Worm (Caenorhabditis elegans) whole organism, L1 larva: ENCODE results near the gene pud-4.
"Not testable (repeated sequence)": the region's sequence is repeated elsewhere in the genome, so short reads cannot be mapped to it uniquely, and the experiment has no call there.

Experiments used
- C04F5.9 ChIP-seq: sonication (generic microtip); optimal IDR thresholded peaks from 2 replicates; lab custom pipeline; 2016; ENCODE audit warnings: missing genetic modification characterization, missing compliant biosample characterization
- aha-1 ChIP-seq: fragments of 150-350 bp; optimal IDR thresholded peaks from 2 replicates; lab custom pipeline; 2014; ENCODE audit warnings: missing biosample characterization, missing genetic modification characterization
- alr-1 ChIP-seq: fragments of 200-800 bp; sonication (Bioruptor generic); optimal IDR thresholded peaks from 2 replicates; lab custom pipeline; 2018; ENCODE audit warnings: borderline replicate concordance, mild to moderate bottlenecking, missing genetic modification characterization, missing compliant biosample characterization
- ama-1 ChIP-seq: fragments of 150-350 bp; optimal IDR thresholded peaks from 2 replicates; lab custom pipeline; 2014
- ceh-63 ChIP-seq: fragments of 200-800 bp; sonication (Bioruptor generic); optimal IDR thresholded peaks from 2 replicates; lab custom pipeline; 2018; ENCODE audit warnings: mild to moderate bottlenecking, missing genetic modification characterization, missing compliant biosample characterization
- ceh-82 ChIP-seq, 3 experiments: fragments of 150-350 bp in 1 of 3; sonication (generic microtip) in 2 of 3; optimal IDR thresholded peaks; 2 replicates each; lab custom pipeline; 2014 to 2017; ENCODE audit warnings: missing biosample characterization in 3 of 3, missing genetic modification characterization in 3 of 3
- ceh-90 ChIP-seq: sonication (generic microtip); optimal IDR thresholded peaks from 2 replicates; lab custom pipeline; 2016; ENCODE audit warnings: missing genetic modification characterization, missing compliant biosample characterization
- efl-1 ChIP-seq, 4 experiments: fragments of 150-350 bp; optimal IDR thresholded peaks in 3 of 4; peaks in 1 of 4; 1 replicate in 1 of 4; 2 replicates in 3 of 4; lab custom pipeline; 2014; ENCODE audit warnings: missing biosample characterization in 2 of 4, missing genetic modification characterization in 2 of 4, missing genetic modification reagents in 2 of 4
- efl-3 ChIP-seq: fragments of 200-800 bp; sonication (Bioruptor generic); optimal IDR thresholded peaks from 2 replicates; lab custom pipeline; 2018; ENCODE audit warnings: mild to moderate bottlenecking, missing genetic modification characterization, missing compliant biosample characterization
- egl-13 ChIP-seq: sonication (generic microtip); optimal IDR thresholded peaks from 2 replicates; lab custom pipeline; 2016; ENCODE audit warnings: missing genotype, missing genetic modification reagents, missing genetic modification characterization, missing compliant biosample characterization
- egl-27 ChIP-seq, 2 experiments: fragments of 150-350 bp in 1 of 2; sonication (generic microtip); optimal IDR thresholded peaks; 3 replicates each; lab custom pipeline; 2017 to 2018; ENCODE audit warnings: missing biosample characterization in 2 of 2, missing genetic modification characterization in 2 of 2, missing genetic modification reagents in 2 of 2
- elt-2 ChIP-seq: sonication (generic microtip); optimal IDR thresholded peaks from 2 replicates; lab custom pipeline; 2016; ENCODE audit warnings: missing genetic modification characterization, mild to moderate bottlenecking, inconsistent platforms, missing compliant biosample characterization, missing genetic modification reagents
- elt-3 ChIP-seq, 6 experiments: fragments of 150-350 bp in 1 of 6; sonication (generic microtip); optimal IDR thresholded peaks; 2 replicates each; lab custom pipeline; 2017 to 2018; ENCODE audit warnings: missing biosample characterization in 6 of 6, missing genetic modification characterization in 6 of 6, inconsistent platforms in 1 of 6
- fkh-4 ChIP-seq: sonication (generic microtip); optimal IDR thresholded peaks from 2 replicates; lab custom pipeline; 2016; ENCODE audit warnings: missing compliant biosample characterization, missing genetic modification characterization, borderline replicate concordance
- fos-1 ChIP-seq: fragments of 150-350 bp; optimal IDR thresholded peaks from 2 replicates; lab custom pipeline; 2014; ENCODE audit warnings: missing biosample characterization, missing genetic modification characterization
- grh-1 ChIP-seq: fragments of 200-800 bp; sonication (Bioruptor generic); IDR thresholded peaks from 2 replicates; pipeline ENCODE4 v1.3.6; 2022; ENCODE audit warnings: missing genetic modification reagents, missing genetic modification characterization, missing compliant biosample characterization
- jun-1 ChIP-seq: fragments of 150-350 bp; optimal IDR thresholded peaks from 2 replicates; lab custom pipeline; 2014; ENCODE audit warnings: missing biosample characterization, missing genetic modification reagents, missing genetic modification characterization
- lin-14 ChIP-seq: fragments of 200-800 bp; sonication (Bioruptor generic); optimal IDR thresholded peaks from 2 replicates; lab custom pipeline; 2018; ENCODE audit warnings: mild to moderate bottlenecking, missing genetic modification characterization, moderate library complexity, missing compliant biosample characterization
- lin-15B ChIP-seq: fragments of 150-350 bp; sonication (generic microtip); optimal IDR thresholded peaks from 3 replicates; lab custom pipeline; 2014; ENCODE audit warnings: missing biosample characterization, missing genetic modification characterization
- lin-35 ChIP-seq, 2 experiments: fragments of 150-350 bp; optimal IDR thresholded peaks; 2 replicates each; lab custom pipeline; 2014; ENCODE audit warnings: missing biosample characterization in 2 of 2, missing genetic modification characterization in 2 of 2, missing genetic modification reagents in 2 of 2
- lir-3 ChIP-seq: sonication (generic microtip); optimal IDR thresholded peaks from 2 replicates; lab custom pipeline; 2016; ENCODE audit warnings: mild to moderate bottlenecking, missing genetic modification characterization, moderate library complexity, missing compliant biosample characterization; ENCODE audit not compliant: poor library complexity
- nhr-11 ChIP-seq: fragments of 150-350 bp; optimal IDR thresholded peaks from 2 replicates; lab custom pipeline; 2014; ENCODE audit warnings: missing biosample characterization, missing genetic modification characterization
- nhr-19 ChIP-seq: fragments of 200-800 bp; sonication (Bioruptor generic); conservative IDR thresholded peaks from 2 replicates; pipeline ENCODE4 v1.3.6; 2022; ENCODE audit warnings: missing genetic modification characterization, missing compliant biosample characterization
- nhr-20 ChIP-seq: sonication (generic microtip); optimal IDR thresholded peaks from 2 replicates; lab custom pipeline; 2016; ENCODE audit warnings: mild to moderate bottlenecking, missing genetic modification characterization, missing compliant biosample characterization
- nhr-237 ChIP-seq: fragments of 150-350 bp; optimal IDR thresholded peaks from 2 replicates; lab custom pipeline; 2014; ENCODE audit warnings: missing biosample characterization, missing genetic modification characterization
- nhr-28 ChIP-seq: fragments of 150-350 bp; optimal IDR thresholded peaks from 2 replicates; lab custom pipeline; 2014; ENCODE audit warnings: missing biosample characterization, missing genetic modification characterization
- nhr-71 ChIP-seq: sonication (generic microtip); optimal IDR thresholded peaks from 2 replicates; lab custom pipeline; 2016; ENCODE audit warnings: mild to moderate bottlenecking, missing genetic modification characterization, moderate library complexity, missing compliant biosample characterization
- pax-3 ChIP-seq: fragments of 200-800 bp; sonication (Bioruptor generic); optimal IDR thresholded peaks from 2 replicates; lab custom pipeline; 2018; ENCODE audit warnings: mild to moderate bottlenecking, missing genetic modification characterization, moderate library complexity, missing compliant biosample characterization
- sup-37 ChIP-seq: fragments of 200-800 bp; sonication (Bioruptor generic); optimal IDR thresholded peaks from 2 replicates; lab custom pipeline; 2018; ENCODE audit warnings: mild to moderate bottlenecking, missing genetic modification characterization, missing compliant biosample characterization
- tlp-1 ChIP-seq: fragments of 150-350 bp; optimal IDR thresholded peaks from 2 replicates; lab custom pipeline; 2014; ENCODE audit warnings: missing biosample characterization, missing genetic modification characterization
- zip-4 ChIP-seq: fragments of 200-800 bp; sonication (Bioruptor generic); optimal IDR thresholded peaks from 2 replicates; lab custom pipeline; 2018; ENCODE audit warnings: mild to moderate bottlenecking, missing genetic modification characterization, moderate library complexity, missing compliant biosample characterization
- ztf-11 ChIP-seq, 2 experiments: sonication (generic microtip); optimal IDR thresholded peaks; 2 replicates each; lab custom pipeline; 2016 to 2017; ENCODE audit warnings: missing genetic modification characterization in 2 of 2, missing biosample characterization in 1 of 2, missing compliant biosample characterization in 1 of 2

pud-4 gene

DNA sequence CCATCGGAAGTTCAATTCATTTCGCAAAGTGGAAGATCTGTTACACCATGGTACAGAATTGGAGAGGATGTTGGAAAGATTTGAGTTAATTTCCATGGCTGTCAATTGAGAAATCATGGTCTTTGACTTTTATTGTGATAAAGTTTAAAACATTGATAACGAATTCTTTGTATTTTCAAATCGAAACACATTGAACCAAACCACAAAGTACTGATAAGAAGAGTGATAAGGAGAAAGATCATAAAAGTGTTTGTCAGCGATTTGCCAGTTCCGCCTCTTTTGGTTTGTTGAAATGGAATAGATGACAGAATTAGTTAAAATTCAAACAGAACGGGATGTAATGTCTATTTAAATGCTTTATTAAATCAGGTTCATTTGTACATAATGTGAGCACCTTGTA is 646 bp downstream of the pud-4 start:
- no peak for TF ChIP-seq efl-1 (optimal IDR thresholded peaks at IDR 0.05; lab: Kevin White, UChicago)
- peak in 1 of 2 experiments; percentile 64 for TF ChIP-seq efl-1 (GFP tag; optimal IDR thresholded peaks at IDR 0.05 in 1 of 2; lab: Kevin White, UChicago)
- TF ChIP-seq elt-3 (tag; optimal IDR thresholded peaks at IDR 0.05; lab: Kevin White, UChicago), result peak in 1 of 6 experiments; percentile 25
- peak; percentile 98 for TF ChIP-seq elt-2 (tag; lab: Kevin White, UChicago)
- peak; percentile 30 for TF ChIP-seq nhr-20 (tag; lab: Kevin White, UChicago)
- TF ChIP-seq lin-35 (GFP tag; optimal IDR thresholded peaks at IDR 0.05; lab: Kevin White, UChicago), result peak in 1 of 2 experiments; percentile 15
- TF ChIP-seq nhr-11 (tag; lab: Kevin White, UChicago), result no peak
- peak; percentile 56 for TF ChIP-seq nhr-71 (tag; lab: Kevin White, UChicago)
- TF ChIP-seq tlp-1, result peak; percentile 74
- peak; percentile 36 for TF ChIP-seq lin-14 (GFP tag; lab: Kevin White, UChicago)
- no peak for TF ChIP-seq egl-13 (tag; lab: Kevin White, UChicago)
- no peak for TF ChIP-seq nhr-28 (tag; lab: Kevin White, UChicago)
- no peak for TF ChIP-seq efl-3 (GFP tag; lab: Kevin White, UChicago)
- no peak for TF ChIP-seq lin-15B (tag; lab: Kevin White, UChicago)
- TF ChIP-seq, all 84 proteins: peak for 8

- not testable (repeated sequence) for TF ChIP-seq ceh-82 (tag; optimal IDR thresholded peaks at IDR 0.05; lab: Kevin White, UChicago); grh-1 (GFP tag; lab: Robert Waterston, UW); C04F5.9 (tag; lab: Kevin White, UChicago)
- TF ChIP-seq, all 84 proteins: peak for 0; not testable (repeated sequence) for 84
Observed at ce11 chrV:2330129-2330528, 3.7 kb downstream of the pud-4 start, which contains the start of gene pud-1.1. pud-1.1 (plus strand) TSS chrV:2330429.

ce11 chrV:2331616-2332015 is 5.1 kb downstream of the pud-4 start, which contains the start of gene irld-32:
irld-32 (plus strand) TSS chrV:2331916.
- TF ChIP-seq jun-1; zip-4; lir-3 (tag; lab: Kevin White, UChicago): not testable (repeated sequence)

ce11 chrV:2336151-2336550 is 9.7 kb downstream of the pud-4 start, which contains the start of gene irld-28:
irld-28 (minus strand) TSS chrV:2336251.
- no peak for TF ChIP-seq ceh-63 (GFP tag; lab: Kevin White, UChicago)
- TF ChIP-seq efl-1 (optimal IDR thresholded peaks at IDR 0.05; lab: Kevin White, UChicago), result no peak
- TF ChIP-seq efl-1 (GFP tag; optimal IDR thresholded peaks at IDR 0.05 in 1 of 2; lab: Kevin White, UChicago), result peak in 1 of 2 experiments; percentile 26

DNA sequence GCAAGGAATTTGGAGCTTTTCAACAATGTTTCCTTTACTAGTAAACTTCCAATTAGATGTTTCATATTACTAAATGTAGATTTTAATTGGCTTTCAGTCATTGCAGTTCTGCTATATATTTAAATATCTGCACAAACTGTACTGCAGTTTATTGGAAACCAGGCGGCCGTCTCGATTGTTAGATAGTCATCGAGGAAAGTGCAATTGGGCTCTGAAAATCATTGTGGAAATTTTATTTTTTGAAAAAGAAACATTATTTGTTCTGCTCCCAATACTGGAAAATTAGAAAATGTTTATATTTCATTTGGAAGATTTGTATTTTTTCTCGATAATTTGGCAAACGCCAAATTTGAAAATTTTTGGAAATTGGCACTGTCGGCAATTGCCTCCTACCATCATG is 12.1 kb downstream of the pud-4 start, which contains the start of gene irld-29:
TSS of gene irld-29 (minus strand) at position 101 of the 400 bp plus-strand sequence.
- no peak for TF ChIP-seq pax-3 (tag; lab: Kevin White, UChicago)

DNA sequence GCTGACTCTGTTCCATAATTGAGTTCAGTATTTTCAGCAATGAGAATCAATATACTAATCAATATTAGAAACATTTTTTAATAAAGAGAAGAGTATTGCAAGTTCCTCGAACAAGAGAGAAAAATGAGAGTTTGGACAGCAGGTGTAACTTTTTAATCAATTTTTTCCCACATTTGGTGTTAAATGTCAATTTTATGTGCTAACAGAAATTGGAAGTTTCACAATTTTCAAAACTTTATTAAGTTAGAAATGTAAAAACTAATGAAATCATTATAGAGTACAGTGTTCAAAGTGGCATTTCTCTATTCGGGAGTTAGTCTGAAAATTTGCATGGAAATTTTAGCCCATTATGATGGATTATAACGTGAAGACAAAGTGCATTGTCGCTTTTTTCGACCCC is 14.8 kb downstream of the pud-4 start, which contains the start of gene irld-30:
TSS of gene irld-30 (minus strand) at position 101 of the 400 bp plus-strand sequence.
- TF ChIP-seq nhr-19 (no peak), nhr-237 (tag; lab: Kevin White, UChicago) (no peak), sup-37 (GFP tag; lab: Kevin White, UChicago) (no peak), lin-15B (tag; lab: Kevin White, UChicago) (no peak), aha-1 (tag; lab: Kevin White, UChicago) (no peak)
- TF ChIP-seq, all 84 proteins: peak for 0

DNA sequence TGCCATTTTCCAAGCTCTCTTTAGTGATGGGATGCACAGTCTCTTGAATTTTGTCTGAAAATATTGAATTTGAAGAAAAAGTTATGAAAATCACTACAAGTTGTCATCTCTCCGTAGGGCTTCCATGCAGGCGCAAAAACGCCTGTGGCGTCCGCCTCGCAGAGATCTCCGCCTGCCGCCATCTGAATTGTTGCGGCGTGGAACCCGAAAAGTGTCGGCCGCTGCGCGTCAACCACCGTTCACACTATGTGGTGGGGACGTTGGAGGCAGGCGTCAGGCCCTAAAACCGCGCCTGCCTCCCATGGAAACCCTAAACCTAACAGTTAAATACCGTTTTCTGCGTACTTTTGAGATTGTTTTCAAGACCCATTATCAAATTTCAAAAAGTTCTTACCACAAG is 15.6 kb downstream of the pud-4 start:
- TF ChIP-seq fkh-4, result no peak
- TF ChIP-seq egl-27 (tag; optimal IDR thresholded peaks at IDR 0.05; lab: Kevin White, UChicago), result no peak
- TF ChIP-seq ceh-90, result no peak
- TF ChIP-seq ceh-63 (GFP tag; lab: Kevin White, UChicago), result no peak
- TF ChIP-seq alr-1 (tag; lab: Kevin White, UChicago), result no peak
- no peak for TF ChIP-seq lin-15B (tag; lab: Kevin White, UChicago)
- no peak for TF ChIP-seq fos-1
- no peak for TF ChIP-seq ztf-11 (tag; optimal IDR thresholded peaks at IDR 0.05; lab: Kevin White, UChicago)
- TF ChIP-seq ama-1 (lab: Kevin White, UChicago), result no peak
